Worm (Caenorhabditis elegans) whole organism, L4 larva: ENCODE measurements around the gene ufd-2.

Experiments used
- D1046.2 ChIP-seq: fragments of 200-800 bp; sonication (Bioruptor generic); IDR thresholded peaks from 2 replicates; pipeline ENCODE4 v1.3.6; 2022; ENCODE audit warnings: missing genetic modification characterization, missing compliant biosample characterization
- F49E8.2 ChIP-seq: sonication (generic microtip); optimal IDR thresholded peaks from 2 replicates; lab custom pipeline; 2016; ENCODE audit warnings: missing compliant biosample characterization, mild to moderate bottlenecking, missing genetic modification characterization, borderline replicate concordance
- R02D3.7 ChIP-seq: fragments of 150-350 bp; sonication (generic microtip); optimal IDR thresholded peaks from 3 replicates; lab custom pipeline; 2014; ENCODE audit warnings: missing biosample characterization, missing genetic modification characterization
- T26A8.4 ChIP-seq: fragments of 200-800 bp; sonication (Bioruptor generic); IDR thresholded peaks from 2 replicates; pipeline ENCODE4 v1.3.6; 2022; ENCODE audit warnings: missing genetic modification characterization, missing compliant biosample characterization
- ZK337.2 ChIP-seq: fragments of 200-800 bp; sonication (Bioruptor generic); IDR thresholded peaks from 2 replicates; pipeline ENCODE4 v1.3.6; 2022; ENCODE audit warnings: missing genetic modification reagents, missing genetic modification characterization, missing compliant biosample characterization
- aha-1 ChIP-seq: fragments of 150-350 bp; peaks from one replicate; lab custom pipeline; 2014; ENCODE audit warnings: missing biosample characterization, missing genetic modification characterization
- ama-1 ChIP-seq: fragments of 150-350 bp; optimal IDR thresholded peaks from 2 replicates; lab custom pipeline; 2014; ENCODE audit warnings: inconsistent platforms, mixed read lengths
- arid-1 ChIP-seq: fragments of 200-800 bp; sonication (Bioruptor generic); conservative IDR thresholded peaks from 2 replicates; pipeline ENCODE4 v1.3.6; 2022; ENCODE audit warnings: missing genetic modification reagents, missing genetic modification characterization, missing compliant biosample characterization
- ceh-20 ChIP-seq: fragments of 200-800 bp; sonication (Bioruptor generic); IDR thresholded peaks from 2 replicates; pipeline ENCODE4 v1.3.6; 2022; ENCODE audit warnings: missing genetic modification reagents, missing genetic modification characterization, missing compliant biosample characterization
- ceh-28 ChIP-seq: fragments of 150-350 bp; optimal IDR thresholded peaks from 2 replicates; lab custom pipeline; 2014; ENCODE audit warnings: missing biosample characterization, missing genetic modification reagents, missing genetic modification characterization
- ceh-44 ChIP-seq: fragments of 200-800 bp; sonication (Bioruptor generic); IDR thresholded peaks from 2 replicates; pipeline ENCODE4 v1.3.6; 2022; ENCODE audit warnings: missing genetic modification reagents, missing genetic modification characterization, missing compliant biosample characterization
- cey-2 ChIP-seq: sonication (generic microtip); optimal IDR thresholded peaks from 3 replicates; lab custom pipeline; 2017; ENCODE audit warnings: missing genetic modification characterization, mild to moderate bottlenecking, missing compliant biosample characterization, antibody characterized with exemption, borderline replicate concordance; ENCODE audit not compliant: insufficient read depth
- ctbp-1 ChIP-seq: fragments of 200-800 bp; sonication (Bioruptor generic); IDR thresholded peaks from 2 replicates; pipeline ENCODE4 v1.3.6; 2022; ENCODE audit warnings: missing genetic modification reagents, missing genetic modification characterization, missing compliant biosample characterization
- daf-16 ChIP-seq, 3 experiments: sonication (generic microtip); optimal IDR thresholded peaks; 2 replicates each; lab custom pipeline; 2016 to 2017; ENCODE audit warnings: missing genetic modification characterization in 3 of 3, missing genetic modification reagents in 3 of 3, mild to moderate bottlenecking in 2 of 3, missing compliant biosample characterization in 2 of 3, missing biosample characterization in 1 of 3, moderate library complexity in 1 of 3
- dmd-6 ChIP-seq: fragments of 200-800 bp; sonication (Bioruptor generic); IDR thresholded peaks from 2 replicates; pipeline ENCODE4 v1.3.6; 2022; ENCODE audit warnings: missing genetic modification reagents, missing genetic modification characterization, missing compliant biosample characterization
- dmd-9 ChIP-seq: fragments of 200-800 bp; sonication (Bioruptor generic); IDR thresholded peaks from 2 replicates; pipeline ENCODE4 v1.3.6; 2022; ENCODE audit warnings: missing genetic modification reagents, missing genetic modification characterization, missing compliant biosample characterization
- dve-1 ChIP-seq: sonication (generic microtip); optimal IDR thresholded peaks from 2 replicates; lab custom pipeline; 2017; ENCODE audit warnings: antibody characterized with exemption, mild to moderate bottlenecking, missing genetic modification characterization, missing compliant biosample characterization; ENCODE audit not compliant: insufficient read depth
- egl-27 ChIP-seq: sonication (generic microtip); optimal IDR thresholded peaks from 3 replicates; lab custom pipeline; 2017; ENCODE audit warnings: missing biosample characterization, missing genetic modification reagents, missing genetic modification characterization
- egl-43 ChIP-seq: fragments of 200-800 bp; sonication (Bioruptor generic); IDR thresholded peaks from 2 replicates; pipeline ENCODE4 v1.3.6; 2022; ENCODE audit warnings: missing genetic modification reagents, missing genetic modification characterization, missing compliant biosample characterization
- fos-1 ChIP-seq: fragments of 150-350 bp; optimal IDR thresholded peaks from 2 replicates; lab custom pipeline; 2014; ENCODE audit warnings: missing biosample characterization, missing genetic modification characterization
- hif-1 ChIP-seq, 2 experiments: sonication (generic microtip); optimal IDR thresholded peaks; 2 replicates each; lab custom pipeline; 2016 to 2017; ENCODE audit warnings: missing compliant biosample characterization in 2 of 2, missing genetic modification characterization in 2 of 2, missing genetic modification reagents in 2 of 2, missing genotype in 2 of 2, mild to moderate bottlenecking in 1 of 2
- hlh-11 ChIP-seq: fragments of 200-800 bp; sonication (Bioruptor generic); optimal IDR thresholded peaks from 2 replicates; lab custom pipeline; 2018; ENCODE audit warnings: mild to moderate bottlenecking, missing genetic modification characterization, missing compliant biosample characterization
- hlh-30 ChIP-seq: sonication (generic microtip); optimal IDR thresholded peaks from 2 replicates; lab custom pipeline; 2017; ENCODE audit warnings: antibody characterized with exemption, mild to moderate bottlenecking, missing genetic modification characterization, missing compliant biosample characterization; ENCODE audit not compliant: insufficient read depth
- lin-38 ChIP-seq: fragments of 200-800 bp; sonication (Bioruptor generic); IDR thresholded peaks from 2 replicates; pipeline ENCODE4 v1.3.6; 2022; ENCODE audit warnings: missing genetic modification reagents, missing genetic modification characterization, missing compliant biosample characterization
- lsy-2 ChIP-seq, 2 experiments: fragments of 150-350 bp in 1 of 2; sonication (generic microtip) in 1 of 2; optimal IDR thresholded peaks; 2 replicates each; lab custom pipeline; 2014 to 2017; ENCODE audit warnings: missing biosample characterization in 2 of 2, missing genetic modification characterization in 2 of 2
- madf-5 ChIP-seq, 2 experiments: fragments of 200-800 bp; sonication (Bioruptor generic); IDR thresholded peaks; 2 replicates each; pipeline ENCODE4 v1.3.6; 2022; ENCODE audit warnings: missing compliant biosample characterization in 2 of 2, missing genetic modification characterization in 2 of 2
- madf-9 ChIP-seq: fragments of 200-800 bp; sonication (Bioruptor generic); conservative IDR thresholded peaks from 2 replicates; pipeline ENCODE4 v1.3.6; 2022; ENCODE audit warnings: missing genetic modification reagents, missing genetic modification characterization, missing compliant biosample characterization
- mdl-1 ChIP-seq, 2 experiments: fragments of 150-350 bp in 1 of 2; sonication (generic microtip) in 1 of 2; optimal IDR thresholded peaks; 2 replicates each; lab custom pipeline; 2014 to 2017; ENCODE audit warnings: missing biosample characterization in 2 of 2, missing genetic modification characterization in 2 of 2
- mdt-29 ChIP-seq: fragments of 200-800 bp; sonication (Bioruptor generic); IDR thresholded peaks from 2 replicates; pipeline ENCODE4 v1.3.6; 2022; ENCODE audit warnings: missing genetic modification reagents, missing genetic modification characterization, missing compliant biosample characterization
- mep-1 ChIP-seq: fragments of 150-350 bp; sonication (generic microtip); optimal IDR thresholded peaks from 3 replicates; lab custom pipeline; 2014; ENCODE audit warnings: missing biosample characterization, missing genetic modification characterization
- mes-2 ChIP-seq: sonication (generic microtip); optimal IDR thresholded peaks from 2 replicates; lab custom pipeline; 2016; ENCODE audit warnings: missing genotype, mild to moderate bottlenecking, missing genetic modification characterization, missing compliant biosample characterization; ENCODE audit not compliant: poor library complexity, severe bottlenecking
- mxl-2 ChIP-seq: fragments of 200-800 bp; sonication (Bioruptor generic); conservative IDR thresholded peaks from 2 replicates; pipeline ENCODE4 v1.3.6; 2022; ENCODE audit warnings: missing genetic modification reagents, missing genetic modification characterization, missing compliant biosample characterization
- nhr-11 ChIP-seq: fragments of 150-350 bp; optimal IDR thresholded peaks from 2 replicates; lab custom pipeline; 2014; ENCODE audit warnings: missing biosample characterization, missing genetic modification characterization
- nhr-237 ChIP-seq: sonication (generic microtip); optimal IDR thresholded peaks from 2 replicates; lab custom pipeline; 2017; ENCODE audit warnings: missing biosample characterization, missing genetic modification characterization
- nhr-28 ChIP-seq: fragments of 150-350 bp; optimal IDR thresholded peaks from 2 replicates; lab custom pipeline; 2014; ENCODE audit warnings: missing biosample characterization, missing genetic modification characterization
- nhr-48 ChIP-seq: sonication (generic microtip); optimal IDR thresholded peaks from 2 replicates; lab custom pipeline; 2016; ENCODE audit warnings: mild to moderate bottlenecking, missing genetic modification characterization, missing compliant biosample characterization
- nhr-77 ChIP-seq: fragments of 150-350 bp; optimal IDR thresholded peaks from 2 replicates; lab custom pipeline; 2014; ENCODE audit warnings: missing biosample characterization, missing genetic modification characterization
- pha-4 ChIP-seq, 2 experiments: fragments of 150-350 bp in 1 of 2; fragments of 200-800 bp in 1 of 2; sonication (Bioruptor generic) in 1 of 2; IDR thresholded peaks in 1 of 2; optimal IDR thresholded peaks in 1 of 2; 2 replicates each; pipeline versions ENCODE4 v1.3.6 to Lab custom; 2014 to 2022; ENCODE audit warnings: missing genetic modification characterization in 2 of 2, missing genetic modification reagents in 2 of 2, missing biosample characterization in 1 of 2, missing compliant biosample characterization in 1 of 2
- pqm-1 ChIP-seq: sonication (generic microtip); optimal IDR thresholded peaks from 2 replicates; lab custom pipeline; 2017; ENCODE audit warnings: missing biosample characterization, missing genetic modification characterization
- tra-1 ChIP-seq: fragments of 200-800 bp; sonication (Bioruptor generic); IDR thresholded peaks from 2 replicates; pipeline ENCODE4 v1.3.6; 2022; ENCODE audit warnings: missing genetic modification reagents, missing genetic modification characterization, missing compliant biosample characterization
- unc-39 ChIP-seq: sonication (generic microtip); optimal IDR thresholded peaks from 2 replicates; lab custom pipeline; 2017; ENCODE audit warnings: missing biosample characterization, missing genetic modification characterization
- zag-1 ChIP-seq: fragments of 150-350 bp; optimal IDR thresholded peaks from 2 replicates; lab custom pipeline; 2014; ENCODE audit warnings: missing biosample characterization, missing genetic modification characterization

ufd-2 gene

ce11 chrII:8016167-8016566, 46.4 kb upstream of the ufd-2 start:
- TF ChIP-seq madf-9: no peak; the same call in 1 of the 2 replicates
- no peak for TF ChIP-seq dmd-9 (GFP tag; lab: Robert Waterston, UW)
- no peak for TF ChIP-seq nhr-237 (tag; lab: Kevin White, UChicago)
- peak; percentile 18 for TF ChIP-seq nhr-77 (tag; lab: Kevin White, UChicago)
- peak; percentile 79 for TF ChIP-seq hlh-30 (tag; lab: Kevin White, UChicago)
- TF ChIP-seq nhr-48: peak; percentile 70
- no peak for TF ChIP-seq madf-5 (GFP tag; IDR thresholded peaks at IDR 0.05; lab: Robert Waterston, UW)
- TF ChIP-seq ceh-28 (tag; lab: Kevin White, UChicago): no peak
- TF ChIP-seq egl-27 (tag; lab: Kevin White, UChicago): no peak
- peak; percentile 70 for TF ChIP-seq nhr-28 (tag; lab: Kevin White, UChicago)
- peak in 1 of 2 experiments; percentile 39 for TF ChIP-seq daf-16 (GFP tag; optimal IDR thresholded peaks at IDR 0.05; lab: Kevin White, UChicago)
- TF ChIP-seq daf-16 (tag; optimal IDR thresholded peaks at IDR 0.05; lab: Kevin White, UChicago): peak; percentile 20
- TF ChIP-seq ctbp-1: no peak
- TF ChIP-seq F49E8.2 (tag; lab: Kevin White, UChicago): no peak
- 0 out of 2 replicates have a peak, but pooled peaks have one; percentile 15 for TF ChIP-seq arid-1 (GFP tag; lab: Robert Waterston, UW)
- no peak for TF ChIP-seq fos-1 (tag; lab: Kevin White, UChicago)
- TF ChIP-seq ZK337.2 (GFP tag; lab: Robert Waterston, UW): no peak
- peak; percentile 34; the same call in 1 of the 2 replicates for TF ChIP-seq pha-4 (GFP tag; IDR thresholded peaks at IDR 0.05; lab: Robert Waterston, UW)
- no peak for TF ChIP-seq pha-4 (tag; optimal IDR thresholded peaks at IDR 0.05; lab: Kevin White, UChicago)
- TF ChIP-seq ama-1 (lab: Kevin White, UChicago): peak; percentile 57
- peak; percentile 95 for TF ChIP-seq dmd-6 (GFP tag; lab: Robert Waterston, UW)
- TF ChIP-seq dve-1 (tag; lab: Kevin White, UChicago): peak; percentile 69
- no peak for TF ChIP-seq ceh-20 (GFP tag; lab: Robert Waterston, UW)
- TF ChIP-seq hif-1 (tag; optimal IDR thresholded peaks at IDR 0.05; lab: Kevin White, UChicago): no peak
- peak; percentile 15 for TF ChIP-seq mep-1 (tag; lab: Kevin White, UChicago)
- TF ChIP-seq T26A8.4: peak; percentile 15; the same call in 1 of the 2 replicates
- peak; percentile 57 to 76 for TF ChIP-seq mdl-1 (tag; optimal IDR thresholded peaks at IDR 0.05; lab: Kevin White, UChicago)
- peak; percentile 80 for TF ChIP-seq hlh-11 (tag; lab: Kevin White, UChicago)
- TF ChIP-seq tra-1 (GFP tag; lab: Robert Waterston, UW): peak; percentile 76; the same call in 1 of the 2 replicates
- 0 out of 2 replicates have a peak, but pooled peaks have one; percentile 7 for TF ChIP-seq D1046.2
- peak; percentile 22 to 41 for TF ChIP-seq lsy-2 (tag; optimal IDR thresholded peaks at IDR 0.05; lab: Kevin White, UChicago)
- TF ChIP-seq mdt-29 (GFP tag; lab: Robert Waterston, UW): 0 out of 2 replicates have a peak, but pooled peaks have one; percentile 27
- peak; percentile 11 for TF ChIP-seq pqm-1 (tag; lab: Kevin White, UChicago)
- no peak for TF ChIP-seq R02D3.7 (tag; lab: Kevin White, UChicago)
- TF ChIP-seq mxl-2 (GFP tag; lab: Robert Waterston, UW): peak; percentile 58; the same call in 1 of the 2 replicates
- TF ChIP-seq nhr-11: peak; percentile 35
- no peak for TF ChIP-seq zag-1 (tag; lab: Kevin White, UChicago)
- peak; percentile 45 for TF ChIP-seq lin-38 (GFP tag; lab: Robert Waterston, UW)
- TF ChIP-seq ceh-44 (GFP tag; lab: Robert Waterston, UW): no peak
- TF ChIP-seq aha-1 (tag; lab: Kevin White, UChicago): peak; percentile 98
- TF ChIP-seq mes-2 (tag; lab: Kevin White, UChicago): peak; percentile 61
- TF ChIP-seq egl-43 (GFP tag; lab: Robert Waterston, UW): peak; percentile 53; the same call in 1 of the 2 replicates
- no peak for TF ChIP-seq cey-2 (tag; lab: Kevin White, UChicago)
- no peak for TF ChIP-seq unc-39 (tag; lab: Kevin White, UChicago)
